Fruit fly (Drosophila melanogaster) whole organism, adult: ENCODE data around the gene RfC4.

Experiments
- Mnt ChIP-seq: fragments of 200-800 bp; sonication (Bioruptor generic); optimal IDR thresholded peaks from 2 replicates; lab custom pipeline; 2016; ENCODE audit warnings: missing biosample characterization, mild to moderate bottlenecking, missing genetic modification characterization
- kay ChIP-seq: fragments of 200-800 bp; sonication (Bioruptor generic); peaks from one replicate; lab custom pipeline; 2016; ENCODE audit warnings: missing biosample characterization, missing genetic modification characterization, borderline replicate concordance

- TF ChIP-seq kay (GFP tag; lab: Kevin White, UChicago), result no peak
- TF ChIP-seq Mnt (GFP tag; lab: Kevin White, UChicago), result no peak
Measured at dm6 chr3L:4087281-4087680, 48.6 kb downstream of the RfC4 start, which contains the start of gene CG14989.
